Fruit fly (Drosophila melanogaster): ENCODE data around the gene PDZ-GEF.

PDZ-GEF gene

dm6 chr2L:6306895-6307294, 16.7 kb upstream of the PDZ-GEF start (continued):
- TF ChIP-seq CG2678 (tag; optimal IDR thresholded peaks at IDR 0.05) (peak; percentile 10), pnt (GFP tag; optimal IDR thresholded peaks at IDR 0.05) (peak; percentile 11), pum (GFP tag; optimal IDR thresholded peaks at IDR 0.05) (no peak), CG11504 (tag; optimal IDR thresholded peaks at IDR 0.05) (peak; percentile 54), CG3281 (GFP tag; optimal IDR thresholded peaks at IDR 0.05) (peak; percentile 7), Dp (GFP tag; optimal IDR thresholded peaks at IDR 0.05) (no peak), B-H1 (GFP tag; IDR thresholded peaks at IDR 0.05) (0 out of 3 replicates have a peak, but pooled peaks have one; percentile 14), grau (tag; optimal IDR thresholded peaks at IDR 0.05) (peak; percentile 15), sens-2 (GFP tag; IDR thresholded peaks at IDR 0.05) (no peak), ind (GFP tag; optimal IDR thresholded peaks at IDR 0.05) (peak; percentile 15), CG17385 (GFP tag; optimal IDR thresholded peaks at IDR 0.05) (no peak), CG10274 (GFP tag; optimal IDR thresholded peaks at IDR 0.05) (no peak), chif (GFP tag; optimal IDR thresholded peaks at IDR 0.05) (peak; percentile 18 to 22), Ets65A (GFP tag) (peak; percentile 94), Ravus (GFP tag; IDR thresholded peaks at IDR 0.05) (no peak), CG8478 (optimal IDR thresholded peaks at IDR 0.05) (no peak), CG14667 (GFP tag; IDR thresholded peaks at IDR 0.05) (peak; percentile 10; the same call in 1 of the 2 replicates), Nf-YC (tag; optimal IDR thresholded peaks at IDR 0.05) (no peak), CG12219 (GFP tag; optimal IDR thresholded peaks at IDR 0.05) (peak; percentile 3), gem (tag; optimal IDR thresholded peaks at IDR 0.05) (peak; percentile 55), nmo (GFP tag; optimal IDR thresholded peaks at IDR 0.05) (peak; percentile 14), PHDP (tag; optimal IDR thresholded peaks at IDR 0.05) (peak; percentile 19), tin (GFP tag; optimal IDR thresholded peaks at IDR 0.05) (peak; percentile 17), CG32772 (GFP tag; IDR thresholded peaks at IDR 0.05) (no peak), prd (optimal IDR thresholded peaks at IDR 0.05) (no peak), prd (GFP tag; IDR thresholded peaks at IDR 0.05) (peak; percentile 41; the same call in 1 of the 3 replicates), Xbp1 (GFP tag; optimal IDR thresholded peaks at IDR 0.05) (peak; percentile 34), CG7987 (GFP tag; optimal IDR thresholded peaks at IDR 0.05) (no peak), E2f1 (GFP tag; IDR thresholded peaks at IDR 0.05) (peak; percentile 10; the same call in 1 of the 2 replicates), eve (GFP tag; optimal IDR thresholded peaks at IDR 0.05) (peak in 1 of 2 experiments; percentile 33), zfh1 (GFP tag; IDR thresholded peaks at IDR 0.05) (peak; percentile 39; the same call in 1 of the 3 replicates), Oli (tag; optimal IDR thresholded peaks at IDR 0.05) (peak; percentile 30), CG12391 (tag; optimal IDR thresholded peaks at IDR 0.05) (peak; percentile 7), CG10366 (GFP tag; IDR thresholded peaks at IDR 0.05) (no peak), CG4424 (GFP tag; optimal IDR thresholded peaks at IDR 0.05) (peak; percentile 23), emc (GFP tag; optimal IDR thresholded peaks at IDR 0.05) (no peak), ttk (GFP tag; IDR thresholded peaks at IDR 0.05) (no peak), sens (GFP tag) (peak; percentile 79), CG11695 (GFP tag; IDR thresholded peaks at IDR 0.05) (0 out of 3 replicates have a peak, but pooled peaks have one; percentile 18), CG18599 (GFP tag; optimal IDR thresholded peaks at IDR 0.05) (peak; percentile 48), Hr51 (GFP tag; optimal IDR thresholded peaks at IDR 0.05) (peak in 1 of 2 experiments; percentile 40), dysf (GFP tag; IDR thresholded peaks at IDR 0.05) (0 out of 3 replicates have a peak, but pooled peaks have one; percentile 20), fd96Cb (tag; optimal IDR thresholded peaks at IDR 0.05) (peak; percentile 29), Med (GFP tag) (peak; percentile 78), CG31441 (GFP tag; IDR thresholded peaks at IDR 0.05) (0 out of 2 replicates have a peak, but pooled peaks have one; percentile 22), dmrt11E (tag; optimal IDR thresholded peaks at IDR 0.05) (peak; percentile 6), CG9609 (GFP tag; optimal IDR thresholded peaks at IDR 0.05) (no peak), CG17361 (GFP tag; IDR thresholded peaks at IDR 0.05) (0 out of 3 replicates have a peak, but pooled peaks have one; percentile 17), tap (tag; optimal IDR thresholded peaks at IDR 0.05) (no peak), CG8388 (GFP tag; optimal IDR thresholded peaks at IDR 0.05) (peak; percentile 23), lmd (GFP tag; IDR thresholded peaks at IDR 0.05) (0 out of 2 replicates have a peak, but pooled peaks have one; percentile 13)

All from whole organism, embryonic.